Fruit fly (Drosophila melanogaster) whole organism, embryonic: Measurements from ENCODE around the gene Kmn1.

Source experiments
- Atf6 ChIP-seq: fragments of 200-800 bp; sonication (Bioruptor generic); IDR thresholded peaks from 2 replicates; pipeline ENCODE4 v1.3.6; 2022; ENCODE audit warnings: missing biosample characterization, missing genetic modification characterization
- CG10147 ChIP-seq: fragments of 200-800 bp; sonication (Bioruptor generic); optimal IDR thresholded peaks from 2 replicates; lab custom pipeline; 2019; ENCODE audit warnings: missing biosample characterization, mild to moderate bottlenecking, missing genetic modification characterization, moderate library complexity
- CG10431 ChIP-seq: fragments of 200-800 bp; sonication (Bioruptor generic); optimal IDR thresholded peaks from 3 replicates; lab custom pipeline; 2018; ENCODE audit warnings: missing biosample characterization, mild to moderate bottlenecking, missing genetic modification characterization
- CG12155 ChIP-seq: fragments of 200-800 bp; sonication (Bioruptor generic); optimal IDR thresholded peaks from 3 replicates; lab custom pipeline; 2016; ENCODE audit warnings: missing biosample characterization, missing genetic modification characterization
- CG12299 ChIP-seq: fragments of 200-800 bp; sonication (Bioruptor generic); optimal IDR thresholded peaks from 2 replicates; lab custom pipeline; 2018; ENCODE audit warnings: missing biosample characterization, mild to moderate bottlenecking, missing genetic modification characterization
- CG12659 ChIP-seq: fragments of 200-800 bp; sonication (Bioruptor generic); optimal IDR thresholded peaks from 3 replicates; lab custom pipeline; 2017; ENCODE audit warnings: mild to moderate bottlenecking, missing biosample characterization, missing genetic modification reagents, missing genetic modification characterization
- CG12769 ChIP-seq: fragments of 200-800 bp; sonication (Bioruptor generic); optimal IDR thresholded peaks from 2 replicates; lab custom pipeline; 2019; ENCODE audit warnings: missing biosample characterization, mild to moderate bottlenecking, missing genetic modification characterization, moderate library complexity
- CG14050 ChIP-seq: fragments of 200-800 bp; sonication (Bioruptor generic); IDR thresholded peaks from 3 replicates; pipeline ENCODE4 v1.3.6; 2022; ENCODE audit warnings: missing biosample characterization, missing genetic modification characterization
- CG2120 ChIP-seq: fragments of 200-800 bp; sonication (Bioruptor generic); optimal IDR thresholded peaks from 3 replicates; lab custom pipeline; 2016; ENCODE audit warnings: missing biosample characterization, missing genetic modification characterization
- CG30431 ChIP-seq: fragments of 200-800 bp; sonication (Bioruptor generic); optimal IDR thresholded peaks from 2 replicates; lab custom pipeline; 2017; ENCODE audit warnings: missing biosample characterization, missing genetic modification characterization
- CG3163 ChIP-seq: fragments of 200-800 bp; sonication (Bioruptor generic); optimal IDR thresholded peaks from 3 replicates; lab custom pipeline; 2016; ENCODE audit warnings: missing biosample characterization, missing genetic modification characterization
- CG4328 ChIP-seq: fragments of 200-800 bp; sonication (Bioruptor generic); optimal IDR thresholded peaks from 3 replicates; lab custom pipeline; 2017; ENCODE audit warnings: missing biosample characterization, missing genetic modification reagents, missing genetic modification characterization
- CG4404 ChIP-seq: fragments of 200-800 bp; sonication (Bioruptor generic); IDR thresholded peaks from 2 replicates; pipeline ENCODE4 v1.3.6; 2022; ENCODE audit warnings: missing biosample characterization, missing genetic modification characterization
- CG6765 ChIP-seq: fragments of 200-800 bp; sonication (Bioruptor generic); optimal IDR thresholded peaks from 3 replicates; lab custom pipeline; 2017; ENCODE audit warnings: missing biosample characterization, mild to moderate bottlenecking, missing genetic modification characterization
- CG7987 ChIP-seq: fragments of 200-800 bp; sonication (Bioruptor generic); optimal IDR thresholded peaks from 2 replicates; lab custom pipeline; 2018; ENCODE audit warnings: missing biosample characterization, mild to moderate bottlenecking, missing genetic modification characterization, moderate library complexity
- CG8290 ChIP-seq, 3 experiments: fragments of 200-800 bp; sonication (Bioruptor generic); optimal IDR thresholded peaks; 2 replicates each; lab custom pipeline; 2016 to 2019; ENCODE audit warnings: missing biosample characterization in 3 of 3, missing genetic modification characterization in 3 of 3, mild to moderate bottlenecking in 2 of 3, moderate library complexity in 1 of 3
- CG9609 ChIP-seq: fragments of 200-800 bp; sonication (Bioruptor generic); optimal IDR thresholded peaks from 3 replicates; lab custom pipeline; 2016; ENCODE audit warnings: missing biosample characterization, missing genetic modification characterization
- CG9932 ChIP-seq: fragments of 200-800 bp; sonication (Bioruptor generic); IDR thresholded peaks from 2 replicates; pipeline ENCODE4 v1.3.6; 2022; ENCODE audit warnings: missing biosample characterization, missing genetic modification characterization
- CTCF ChIP-seq: fragments of 200-800 bp; sonication (Bioruptor generic); optimal IDR thresholded peaks from 2 replicates; lab custom pipeline; 2017; ENCODE audit warnings: missing biosample characterization, mild to moderate bottlenecking, missing genetic modification characterization, moderate library complexity
- D19A ChIP-seq: fragments of 200-800 bp; optimal IDR thresholded peaks from 3 replicates; lab custom pipeline; 2019; ENCODE audit warnings: missing biosample characterization, mild to moderate bottlenecking, missing genetic modification characterization, moderate library complexity
- Dek ChIP-seq: fragments of 200-800 bp; sonication (Bioruptor generic); optimal IDR thresholded peaks from 3 replicates; lab custom pipeline; 2019; ENCODE audit warnings: missing biosample characterization, mild to moderate bottlenecking, missing genetic modification characterization, moderate library complexity
- Ets65A ChIP-seq: fragments of 200-800 bp; sonication (Bioruptor generic); peaks from one replicate; lab custom pipeline; 2016; ENCODE audit warnings: missing biosample characterization, missing genetic modification characterization
- Gug ChIP-seq: fragments of 200-800 bp; sonication (Bioruptor generic); IDR thresholded peaks from 4 replicates; pipeline ENCODE4 v1.3.6; 2022; ENCODE audit warnings: missing biosample characterization, missing genetic modification characterization
- H15 ChIP-seq: fragments of 200-800 bp; sonication (Bioruptor generic); IDR thresholded peaks from 3 replicates; pipeline ENCODE4 v1.3.6; 2022; ENCODE audit warnings: missing biosample characterization, missing genetic modification characterization
- Meics ChIP-seq: fragments of 200-800 bp; sonication (Bioruptor generic); optimal IDR thresholded peaks from 2 replicates; lab custom pipeline; 2017; ENCODE audit warnings: missing biosample characterization, mild to moderate bottlenecking, missing genetic modification characterization
- Pdp1 ChIP-seq, 2 experiments: fragments of 200-800 bp; sonication (Bioruptor generic); optimal IDR thresholded peaks; 3 replicates each; lab custom pipeline; 2016; ENCODE audit warnings: missing biosample characterization in 2 of 2, missing genetic modification characterization in 2 of 2, mild to moderate bottlenecking in 1 of 2, moderate library complexity in 1 of 2
- Sox102F ChIP-seq: fragments of 200-800 bp; sonication (Bioruptor generic); optimal IDR thresholded peaks from 2 replicates; lab custom pipeline; 2018; ENCODE audit warnings: missing biosample characterization, mild to moderate bottlenecking, missing genetic modification characterization, moderate library complexity
- Spps ChIP-seq: fragments of 200-800 bp; sonication (Bioruptor generic); optimal IDR thresholded peaks from 2 replicates; lab custom pipeline; 2018; ENCODE audit warnings: missing biosample characterization, mild to moderate bottlenecking, missing genetic modification characterization
- abd-A ChIP-seq: fragments of 200-800 bp; sonication (Bioruptor generic); optimal IDR thresholded peaks from 3 replicates; lab custom pipeline; 2019; ENCODE audit warnings: missing biosample characterization, mild to moderate bottlenecking, missing genetic modification characterization, moderate library complexity
- ase ChIP-seq: fragments of 200-800 bp; sonication (Bioruptor generic); IDR thresholded peaks from 3 replicates; pipeline ENCODE4 v1.3.6; 2022; ENCODE audit warnings: missing biosample characterization, missing genetic modification characterization
- bcd ChIP-seq: fragments of 200-800 bp; sonication (Bioruptor generic); optimal IDR thresholded peaks from 2 replicates; lab custom pipeline; 2017; ENCODE audit warnings: missing biosample characterization, mild to moderate bottlenecking, missing genetic modification characterization
- croc ChIP-seq: fragments of 200-800 bp; sonication (Bioruptor generic); conservative IDR thresholded peaks from 3 replicates; pipeline ENCODE4 v1.3.6; 2022; ENCODE audit warnings: missing biosample characterization, missing genetic modification characterization
- da ChIP-seq: fragments of 200-800 bp; sonication (Bioruptor generic); optimal IDR thresholded peaks from 2 replicates; lab custom pipeline; 2016; ENCODE audit warnings: missing biosample characterization, missing genetic modification characterization
- emc ChIP-seq: fragments of 200-800 bp; sonication (Bioruptor generic); optimal IDR thresholded peaks from 2 replicates; lab custom pipeline; 2016; ENCODE audit warnings: missing biosample characterization, missing genetic modification characterization
- gcm ChIP-seq: fragments of 200-800 bp; sonication (Bioruptor generic); optimal IDR thresholded peaks from 2 replicates; lab custom pipeline; 2019; ENCODE audit warnings: missing biosample characterization, mild to moderate bottlenecking, missing genetic modification characterization, moderate library complexity
- gt ChIP-seq: fragments of 200-800 bp; sonication (Bioruptor generic); IDR thresholded peaks from 2 replicates; pipeline ENCODE4 v1.3.6; 2022; ENCODE audit warnings: missing biosample characterization, missing genetic modification characterization
- hbn ChIP-seq: fragments of 200-800 bp; sonication (Bioruptor generic); IDR thresholded peaks from 2 replicates; pipeline ENCODE4 v1.3.6; 2022; ENCODE audit warnings: missing biosample characterization, missing genetic modification characterization; ENCODE audit not compliant: partially characterized antibody
- hth ChIP-seq: fragments of >200 bp; optimal IDR thresholded peaks from 2 replicates; lab custom pipeline; 2017; ENCODE audit warnings: inconsistent platforms
- lilli ChIP-seq: fragments of 200-800 bp; sonication (Bioruptor generic); optimal IDR thresholded peaks from 3 replicates; lab custom pipeline; 2016; ENCODE audit warnings: missing biosample characterization, missing genetic modification characterization
- lola ChIP-seq, 3 experiments: fragments of >200 bp in 2 of 3; fragments of 200-800 bp in 1 of 3; sonication (Bioruptor generic) in 1 of 3; optimal IDR thresholded peaks; 2 replicates each; lab custom pipeline; 2017 to 2019; ENCODE audit warnings: missing biosample characterization in 3 of 3, missing genetic modification characterization in 3 of 3, mild to moderate bottlenecking in 1 of 3, moderate library complexity in 1 of 3
- maf-S ChIP-seq: fragments of 200-800 bp; sonication (Bioruptor generic); optimal IDR thresholded peaks from 2 replicates; lab custom pipeline; 2016; ENCODE audit warnings: missing biosample characterization, missing genetic modification characterization
- mam ChIP-seq: fragments of 200-800 bp; sonication (Bioruptor generic); optimal IDR thresholded peaks from 3 replicates; lab custom pipeline; 2016; ENCODE audit warnings: missing biosample characterization, missing genetic modification characterization
- oc ChIP-seq: fragments of 200-800 bp; sonication (Bioruptor generic); optimal IDR thresholded peaks from 2 replicates; lab custom pipeline; 2018; ENCODE audit warnings: missing biosample characterization, mild to moderate bottlenecking, missing genetic modification characterization, moderate library complexity
- ranshi ChIP-seq: fragments of 200-800 bp; sonication (Bioruptor generic); IDR thresholded peaks from 2 replicates; pipeline ENCODE4 v1.3.6; 2022; ENCODE audit warnings: missing biosample characterization, missing genetic modification characterization
- ro ChIP-seq: fragments of 200-800 bp; sonication (Bioruptor generic); IDR thresholded peaks from 2 replicates; pipeline ENCODE4 v1.3.6; 2022; ENCODE audit warnings: missing biosample characterization, missing genetic modification characterization
- row ChIP-seq: fragments of 200-800 bp; sonication (Bioruptor generic); IDR thresholded peaks from 3 replicates; pipeline ENCODE4 v1.3.6; 2022; ENCODE audit warnings: missing biosample characterization, missing genetic modification characterization
- sens ChIP-seq: fragments of 200-800 bp; sonication (Bioruptor generic); peaks from one replicate; lab custom pipeline; 2016; ENCODE audit warnings: missing biosample characterization, missing genetic modification characterization
- shn ChIP-seq: fragments of 200-800 bp; sonication (Bioruptor generic); optimal IDR thresholded peaks from 3 replicates; lab custom pipeline; 2016; ENCODE audit warnings: missing biosample characterization, missing genetic modification characterization
- tap ChIP-seq: fragments of 200-800 bp; optimal IDR thresholded peaks from 3 replicates; lab custom pipeline; 2019; ENCODE audit warnings: missing biosample characterization, mild to moderate bottlenecking, missing genetic modification characterization, moderate library complexity
- tgo ChIP-seq: fragments of 200-800 bp; sonication (Bioruptor generic); IDR thresholded peaks from 3 replicates; pipeline ENCODE4 v1.3.6; 2022; ENCODE audit warnings: missing biosample characterization, missing genetic modification characterization
- tna ChIP-seq: fragments of 200-800 bp; sonication (Bioruptor generic); IDR thresholded peaks from 2 replicates; pipeline ENCODE4 v1.3.6; 2022; ENCODE audit warnings: missing biosample characterization, missing genetic modification characterization; ENCODE audit not compliant: partially characterized antibody
- vfl ChIP-seq: fragments of 200-800 bp; sonication (Bioruptor generic); optimal IDR thresholded peaks from 2 replicates; lab custom pipeline; 2016; ENCODE audit warnings: missing biosample characterization, missing genetic modification characterization

Kmn1 gene

DNA sequence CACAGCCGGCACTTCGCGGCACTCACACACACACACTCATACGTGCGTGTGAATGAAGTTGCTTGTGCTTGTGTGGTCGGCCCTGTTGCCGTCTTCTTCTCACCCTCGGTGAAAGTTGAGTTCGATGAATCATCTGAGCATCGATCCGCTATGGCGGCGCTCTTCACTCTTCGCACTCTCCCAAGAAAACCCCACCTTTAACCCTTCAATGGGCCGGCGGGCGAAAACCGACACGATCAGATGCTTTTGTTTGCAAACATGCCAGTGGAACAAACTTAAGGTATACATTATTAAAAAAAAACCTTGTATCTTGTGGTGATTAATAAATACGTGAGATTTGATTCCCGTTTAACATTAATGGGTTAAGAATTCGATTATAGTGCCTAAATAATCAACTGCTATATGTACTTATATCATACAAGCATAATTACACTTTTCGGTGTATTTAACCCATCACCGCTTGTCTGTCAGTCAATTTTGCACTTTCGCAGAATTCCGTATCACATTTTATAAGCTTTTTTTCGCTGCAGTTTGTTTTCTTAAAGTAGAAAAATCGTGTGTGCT is 28.6 kb upstream of the Kmn1 start (continued):
- TF ChIP-seq CG12299 (tag; lab: Kevin White, UChicago) (no peak), croc (no peak), CG8290 (GFP tag; optimal IDR thresholded peaks at IDR 0.05; lab: Kevin White, UChicago) (no peak), CG8290 (tag; optimal IDR thresholded peaks at IDR 0.05; lab: Kevin White, UChicago) (no peak), CG12659 (GFP tag; lab: Kevin White, UChicago) (no peak), da (no peak), sens (GFP tag; lab: Kevin White, UChicago) (peak; percentile 72), hth (lab: Kevin White, UChicago) (no peak), CG9609 (GFP tag; lab: Kevin White, UChicago) (no peak), CG4328 (GFP tag; lab: Kevin White, UChicago) (no peak), hbn (GFP tag; lab: Robert Waterston, UW) (no peak), row (GFP tag; lab: Robert Waterston, UW) (peak; percentile 64), lola (GFP tag; optimal IDR thresholded peaks at IDR 0.05; lab: Kevin White, UChicago) (peak in 1 of 3 experiments; percentile 7), abd-A (tag; lab: Kevin White, UChicago) (no peak), bcd (no peak), emc (GFP tag; lab: Kevin White, UChicago) (no peak), shn (GFP tag; lab: Kevin White, UChicago) (no peak), CG10431 (GFP tag; lab: Kevin White, UChicago) (no peak), Pdp1 (GFP tag; optimal IDR thresholded peaks at IDR 0.05; lab: Kevin White, UChicago) (no peak), CG4404 (GFP tag; lab: Robert Waterston, UW) (no peak), ro (GFP tag; lab: Robert Waterston, UW) (no peak), Atf6 (no peak), gt (GFP tag; lab: Robert Waterston, UW) (no peak), maf-S (GFP tag; lab: Kevin White, UChicago) (no peak), gcm (GFP tag; lab: Kevin White, UChicago) (peak; percentile 6), CG30431 (GFP tag; lab: Kevin White, UChicago) (no peak), CG3163 (GFP tag; lab: Kevin White, UChicago) (no peak), CG10147 (GFP tag; lab: Kevin White, UChicago) (no peak), Dek (tag; lab: Kevin White, UChicago) (no peak), ase (GFP tag; lab: Robert Waterston, UW) (no peak), CG6765 (GFP tag; lab: Kevin White, UChicago) (no peak), CG12769 (peak; percentile 44), D19A (no peak), oc (tag; lab: Kevin White, UChicago) (no peak), CG14050 (GFP tag; lab: Robert Waterston, UW) (no peak), tgo (no peak), lilli (GFP tag; lab: Kevin White, UChicago) (peak; percentile 7), CTCF (GFP tag; lab: Kevin White, UChicago) (no peak), tna (GFP tag; lab: Robert Waterston, UW) (no peak), H15 (GFP tag; lab: Robert Waterston, UW) (no peak), Gug (GFP tag; lab: Robert Waterston, UW) (no peak), ranshi (GFP tag; lab: Robert Waterston, UW) (no peak), mam (GFP tag; lab: Kevin White, UChicago) (no peak), CG9932 (GFP tag; lab: Robert Waterston, UW) (peak; percentile 28; the same call in 1 of the 2 replicates), CG2120 (GFP tag; lab: Kevin White, UChicago) (peak; percentile 46), tap (tag; lab: Kevin White, UChicago) (no peak), CG7987 (GFP tag; lab: Kevin White, UChicago) (no peak), Spps (tag; lab: Kevin White, UChicago) (no peak), CG12155 (peak; percentile 1), vfl (GFP tag; lab: Kevin White, UChicago) (no peak), Ets65A (GFP tag; lab: Kevin White, UChicago) (no peak), Sox102F (no peak), Meics (GFP tag; lab: Kevin White, UChicago) (no peak)
